Worm (Caenorhabditis elegans): Measurements from ENCODE around the gene nhx-2.

DNA sequence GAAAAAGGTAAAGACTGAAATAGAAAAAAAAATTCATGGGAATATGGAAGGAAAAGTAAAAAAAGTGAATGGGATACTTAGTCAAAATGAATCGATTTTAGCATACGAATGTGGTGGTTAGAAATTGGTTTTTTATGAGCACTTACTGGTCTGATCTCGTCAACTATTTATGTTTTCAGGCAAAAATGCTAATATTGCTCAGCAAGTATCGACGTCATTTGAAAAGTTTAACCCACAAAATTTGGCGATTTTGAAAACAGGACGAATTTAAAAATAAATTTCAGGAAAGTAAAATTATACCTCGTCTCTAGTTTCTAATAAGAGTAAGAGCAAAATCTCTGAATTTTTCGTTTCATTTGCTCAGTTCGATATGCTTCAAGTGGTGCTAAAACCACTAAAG lies 50.5 kb downstream of the nhx-2 start:
- TF ChIP-seq fos-1 (tag; optimal IDR thresholded peaks at IDR 0.05) (no peak), nhr-77 (tag; optimal IDR thresholded peaks at IDR 0.05) (no peak), skn-1 (tag; optimal IDR thresholded peaks at IDR 0.05) (no peak)

Data from whole organism, L2 larva.